Fruit fly (Drosophila melanogaster): ENCODE results near the gene p38c.

Gene p38c

DNA sequence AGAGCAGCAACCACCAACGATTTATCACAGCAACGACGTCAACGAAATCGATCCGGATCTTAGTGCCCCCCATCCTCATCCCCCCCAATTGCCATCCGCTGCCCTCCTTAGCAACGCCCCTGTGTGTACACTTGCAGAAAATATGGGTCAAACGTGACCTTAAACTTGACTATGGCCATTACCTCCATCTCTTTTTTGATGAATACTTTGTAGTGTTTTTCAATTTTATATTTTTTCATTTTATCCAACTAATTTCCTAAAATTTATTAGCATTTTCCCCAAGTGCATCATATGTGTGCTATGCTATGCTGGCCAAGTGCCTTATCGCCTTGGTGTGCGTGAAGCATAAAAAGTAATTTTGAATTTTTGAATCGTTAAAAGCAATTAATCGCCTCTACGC, 7.0 kb downstream of the p38c start (continued):
- no peak for TF ChIP-seq CG14667 (GFP tag; IDR thresholded peaks at IDR 0.05)
- peak; percentile 82 for TF ChIP-seq sens (GFP tag)
- peak; percentile 52 for TF ChIP-seq row (GFP tag; IDR thresholded peaks at IDR 0.05)
- no peak for TF ChIP-seq NC2β (GFP tag; optimal IDR thresholded peaks at IDR 0.05)
- peak; percentile 16 for TF ChIP-seq unpg (GFP tag; optimal IDR thresholded peaks at IDR 0.05)
- TF ChIP-seq bab2 (GFP tag; optimal IDR thresholded peaks at IDR 0.05), result peak; percentile 8
- no peak for TF ChIP-seq gro (GFP tag; optimal IDR thresholded peaks at IDR 0.05)
- peak; percentile 33 for TF ChIP-seq CG13424 (tag; optimal IDR thresholded peaks at IDR 0.05)
- no peak for TF ChIP-seq CG16863 (GFP tag; optimal IDR thresholded peaks at IDR 0.05)
- TF ChIP-seq CG18599 (GFP tag; optimal IDR thresholded peaks at IDR 0.05), result no peak
- no peak for TF ChIP-seq Dad (GFP tag; optimal IDR thresholded peaks at IDR 0.05)
- TF ChIP-seq CG2678 (tag; optimal IDR thresholded peaks at IDR 0.05), result peak; percentile 47
- peak; percentile 22 for TF ChIP-seq CG17829 (tag; optimal IDR thresholded peaks at IDR 0.05)
- TF ChIP-seq sisA (GFP tag; IDR thresholded peaks at IDR 0.05), result peak; percentile 60
- peak; percentile 40 for TF ChIP-seq fd96Cb (tag; optimal IDR thresholded peaks at IDR 0.05)
- TF ChIP-seq Dll (GFP tag; IDR thresholded peaks at IDR 0.05; ENCODE audit: partially characterized antibody), result no peak
- peak; percentile 12 for TF ChIP-seq CG8388 (GFP tag; optimal IDR thresholded peaks at IDR 0.05)
- TF ChIP-seq D (optimal IDR thresholded peaks at IDR 0.05), result no peak
- peak; percentile 10 for TF ChIP-seq D (GFP tag; optimal IDR thresholded peaks at IDR 0.05)
- TF ChIP-seq CG11247 (GFP tag; IDR thresholded peaks at IDR 0.05), result 0 out of 2 replicates have a peak, but pooled peaks have one; percentile 14
- TF ChIP-seq Eip74EF (GFP tag; optimal IDR thresholded peaks at IDR 0.05), result no peak
- TF ChIP-seq Med (GFP tag), result peak; percentile 71
- TF ChIP-seq gt (GFP tag; IDR thresholded peaks at IDR 0.05), result no peak
- 0 out of 3 replicates have a peak, but pooled peaks have one; percentile 26 for TF ChIP-seq ken (GFP tag; IDR thresholded peaks at IDR 0.05)
- no peak for TF ChIP-seq emc (GFP tag; optimal IDR thresholded peaks at IDR 0.05)
- TF ChIP-seq CG2889 (GFP tag; IDR thresholded peaks at IDR 0.05), result no peak
- TF ChIP-seq CG3847 (GFP tag; IDR thresholded peaks at IDR 0.05), result no peak
- no peak for TF ChIP-seq p53 (GFP tag; optimal IDR thresholded peaks at IDR 0.05)
- no peak for TF ChIP-seq chm (GFP tag; IDR thresholded peaks at IDR 0.05)
- peak; percentile 23 for TF ChIP-seq dmrt11E (tag; optimal IDR thresholded peaks at IDR 0.05)
- TF ChIP-seq sqz (GFP tag; optimal IDR thresholded peaks at IDR 0.05), result no peak
- peak; percentile 81 for TF ChIP-seq nom (GFP tag; optimal IDR thresholded peaks at IDR 0.05)
- TF ChIP-seq ems (GFP tag; optimal IDR thresholded peaks at IDR 0.05), result peak; percentile 0
- TF ChIP-seq phol (tag; optimal IDR thresholded peaks at IDR 0.05), result peak; percentile 40
- TF ChIP-seq klu (GFP tag; IDR thresholded peaks at IDR 0.05), result no peak
- peak; percentile 79 for TF ChIP-seq lbe (GFP tag; optimal IDR thresholded peaks at IDR 0.05)
- peak; percentile 3 for TF ChIP-seq CG1602 (GFP tag; optimal IDR thresholded peaks at IDR 0.05)
- TF ChIP-seq Asciz (GFP tag; optimal IDR thresholded peaks at IDR 0.05), result no peak
- TF ChIP-seq CG4424 (GFP tag; optimal IDR thresholded peaks at IDR 0.05), result peak; percentile 15
- peak; percentile 51; the same call in 1 of the 2 replicates for TF ChIP-seq Ptx1 (GFP tag; IDR thresholded peaks at IDR 0.05)
- peak; percentile 32; the same call in 1 of the 2 replicates for TF ChIP-seq Xrp1 (GFP tag; IDR thresholded peaks at IDR 0.05)
- TF ChIP-seq CG7271 (tag; optimal IDR thresholded peaks at IDR 0.05), result no peak
- TF ChIP-seq croc (GFP tag; conservative IDR thresholded peaks at IDR 0.05), result 0 out of 3 replicates have a peak, but pooled peaks have one; percentile 17
- no peak for TF ChIP-seq pzg (GFP tag; optimal IDR thresholded peaks at IDR 0.05)
- TF ChIP-seq CG9215 (GFP tag; IDR thresholded peaks at IDR 0.05), result no peak
- TF ChIP-seq CG17359 (tag; optimal IDR thresholded peaks at IDR 0.05), result peak; percentile 49
- TF ChIP-seq kni (GFP tag; optimal IDR thresholded peaks at IDR 0.05), result no peak
- TF ChIP-seq cato (GFP tag; optimal IDR thresholded peaks at IDR 0.05; ENCODE audit: borderline replicate concordance), result no peak
- peak; percentile 59; the same call in 1 of the 3 replicates for TF ChIP-seq CG11695 (GFP tag; IDR thresholded peaks at IDR 0.05)
- TF ChIP-seq CG10366 (GFP tag; IDR thresholded peaks at IDR 0.05), result peak; percentile 21; the same call in 1 of the 2 replicates
- 0 out of 2 replicates have a peak, but pooled peaks have one; percentile 29 for TF ChIP-seq Rx (GFP tag; IDR thresholded peaks at IDR 0.05)

Measured in whole organism, embryonic.